Fruit fly (Drosophila melanogaster) whole organism: Measurements from ENCODE around the gene CG15209.

Source experiments
- Dll ChIP-seq: fragments of >200 bp; optimal IDR thresholded peaks from 2 replicates; lab custom pipeline; 2017
- EcR ChIP-seq, 2 experiments: fragments of >200 bp; optimal IDR thresholded peaks; 2 replicates each; lab custom pipeline; 2017; ENCODE audit warnings: missing biosample characterization in 2 of 2, missing genetic modification characterization in 2 of 2, missing genetic modification reagents in 2 of 2
- pan ChIP-seq: fragments of >200 bp; optimal IDR thresholded peaks from 2 replicates; lab custom pipeline; 2017
- psq ChIP-seq: fragments of >200 bp; optimal IDR thresholded peaks from 2 replicates; lab custom pipeline; 2017
- usp ChIP-seq: fragments of >200 bp; optimal IDR thresholded peaks from 2 replicates; lab custom pipeline; 2017; ENCODE audit warnings: missing biosample characterization, missing genetic modification characterization, mixed read lengths

- TF ChIP-seq pan (lab: Kevin White, UChicago) (no peak), usp (GFP tag; lab: Kevin White, UChicago) (no peak), Dll (lab: Kevin White, UChicago) (no peak), psq (no peak), EcR (GFP tag; optimal IDR thresholded peaks at IDR 0.05; lab: Kevin White, UChicago) (no peak)
Measured at dm6 chrX:10840892-10841564, 977 bp upstream of the CG15209 start.
